Worm (Caenorhabditis elegans) whole organism, L1 larva: ENCODE data around the gene smcr-8.

ENCODE experiments used
- egl-13 ChIP-seq: sonication (generic microtip); optimal IDR thresholded peaks from 2 replicates; lab custom pipeline; 2016; ENCODE audit warnings: missing genotype, missing genetic modification reagents, missing genetic modification characterization, missing compliant biosample characterization
- elt-2 ChIP-seq: sonication (generic microtip); optimal IDR thresholded peaks from 2 replicates; lab custom pipeline; 2016; ENCODE audit warnings: missing genetic modification characterization, mild to moderate bottlenecking, inconsistent platforms, missing compliant biosample characterization, missing genetic modification reagents
- elt-3 ChIP-seq, 6 experiments: fragments of 150-350 bp in 1 of 6; sonication (generic microtip); optimal IDR thresholded peaks; 2 replicates each; lab custom pipeline; 2017 to 2018; ENCODE audit warnings: missing biosample characterization in 6 of 6, missing genetic modification characterization in 6 of 6, inconsistent platforms in 1 of 6
- fos-1 ChIP-seq: fragments of 150-350 bp; optimal IDR thresholded peaks from 2 replicates; lab custom pipeline; 2014; ENCODE audit warnings: missing biosample characterization, missing genetic modification characterization
- hpl-2 ChIP-seq: fragments of 150-350 bp; optimal IDR thresholded peaks from 2 replicates; lab custom pipeline; 2014; ENCODE audit warnings: missing biosample characterization, missing genetic modification reagents, missing genetic modification characterization
- lin-35 ChIP-seq, 2 experiments: fragments of 150-350 bp; optimal IDR thresholded peaks; 2 replicates each; lab custom pipeline; 2014; ENCODE audit warnings: missing biosample characterization in 2 of 2, missing genetic modification characterization in 2 of 2, missing genetic modification reagents in 2 of 2
- lsy-2 ChIP-seq, 2 experiments: fragments of 150-350 bp; optimal IDR thresholded peaks; 2 replicates each; lab custom pipeline; 2014; ENCODE audit warnings: missing biosample characterization in 2 of 2, missing genetic modification characterization in 2 of 2
- mdl-1 ChIP-seq, 2 experiments: fragments of 150-350 bp; optimal IDR thresholded peaks; 2 replicates each; lab custom pipeline; 2014 to 2017; ENCODE audit warnings: missing biosample characterization in 2 of 2, missing genetic modification characterization in 2 of 2, inconsistent platforms in 1 of 2
- nhr-84 ChIP-seq: sonication (generic microtip); optimal IDR thresholded peaks from 2 replicates; lab custom pipeline; 2017; ENCODE audit warnings: missing biosample characterization, missing genetic modification characterization
- snpc-4 ChIP-seq: fragments of 150-350 bp; optimal IDR thresholded peaks from 2 replicates; lab custom pipeline; 2014; ENCODE audit warnings: missing biosample characterization, missing genetic modification characterization

ce11 chrIII:4983961-4984360 lies 15.2 kb upstream of the smcr-8 start:
- no peak for TF ChIP-seq lin-35 (GFP tag; optimal IDR thresholded peaks at IDR 0.05; lab: Kevin White, UChicago)
- no peak for TF ChIP-seq elt-2
- no peak for TF ChIP-seq mdl-1 (tag; optimal IDR thresholded peaks at IDR 0.05; lab: Kevin White, UChicago)
- no peak for TF ChIP-seq snpc-4 (tag; lab: Kevin White, UChicago)
- no peak for TF ChIP-seq elt-3 (tag; optimal IDR thresholded peaks at IDR 0.05; lab: Kevin White, UChicago)
- TF ChIP-seq nhr-84 (tag; lab: Kevin White, UChicago) = no peak
- no peak for TF ChIP-seq lsy-2 (tag; optimal IDR thresholded peaks at IDR 0.05; lab: Kevin White, UChicago)
- TF ChIP-seq egl-13 (tag; lab: Kevin White, UChicago) = no peak
- no peak for TF ChIP-seq hpl-2 (GFP tag; lab: Kevin White, UChicago)
- TF ChIP-seq fos-1 (tag; lab: Kevin White, UChicago) = no peak
